Worm (Caenorhabditis elegans): ENCODE measurements around the gene npp-8.

- TF ChIP-seq nhr-47 (tag; optimal IDR thresholded peaks at IDR 0.05): no peak
- no peak for TF ChIP-seq ztf-4 (tag; optimal IDR thresholded peaks at IDR 0.05)
- TF ChIP-seq mab-9 (GFP tag; IDR thresholded peaks at IDR 0.05): no peak
- TF ChIP-seq grh-1 (GFP tag; IDR thresholded peaks at IDR 0.05): no peak
- no peak for TF ChIP-seq ztf-11 (tag; optimal IDR thresholded peaks at IDR 0.05)
- TF ChIP-seq ceh-82 (tag; optimal IDR thresholded peaks at IDR 0.05): no peak
- TF ChIP-seq lin-15B (tag; optimal IDR thresholded peaks at IDR 0.05): no peak
- no peak for TF ChIP-seq dsc-1 (tag; optimal IDR thresholded peaks at IDR 0.05)
- TF ChIP-seq skn-1 (tag; optimal IDR thresholded peaks at IDR 0.05): no peak
- TF ChIP-seq snpc-4 (tag; optimal IDR thresholded peaks at IDR 0.05): no peak
These were observed 74.4 kb downstream of the npp-8 start, which contains the start of gene K03H6.4 for ce11 chrIV:1521224-1521623.
